Fruit fly (Drosophila melanogaster) whole organism, embryonic: Measurements from ENCODE around the gene CG3165.
A peak's percentile ranks its signal among the peaks of the same experiment; 100 is the strongest.

Experiments
- Awh ChIP-seq: fragments of 200-800 bp; sonication (Bioruptor generic); IDR thresholded peaks from 2 replicates; pipeline ENCODE4, ENCODE4 v1.3.6; 2022; ENCODE audit warnings: missing biosample characterization, missing genetic modification characterization
- CG10543 ChIP-seq: fragments of 200-800 bp; sonication (Bioruptor generic); optimal IDR thresholded peaks from 3 replicates; lab custom pipeline; 2017; ENCODE audit warnings: missing biosample characterization, mild to moderate bottlenecking, missing genetic modification characterization, moderate library complexity
- CG11696 ChIP-seq: fragments of 200-800 bp; sonication (Bioruptor generic); IDR thresholded peaks from 2 replicates; pipeline ENCODE4 v1.3.6; 2022; ENCODE audit warnings: missing biosample characterization, missing genetic modification characterization
- CG12071 ChIP-seq: fragments of 200-800 bp; sonication (Bioruptor generic); optimal IDR thresholded peaks from 3 replicates; lab custom pipeline; 2018; ENCODE audit warnings: missing biosample characterization, mild to moderate bottlenecking, missing genetic modification characterization
- CG13894 ChIP-seq: fragments of 200-800 bp; sonication (Bioruptor generic); optimal IDR thresholded peaks from 3 replicates; lab custom pipeline; 2018; ENCODE audit warnings: missing biosample characterization, mild to moderate bottlenecking, missing genetic modification characterization, moderate library complexity
- CG14965 ChIP-seq: fragments of 200-800 bp; sonication (Bioruptor generic); optimal IDR thresholded peaks from 2 replicates; lab custom pipeline; 2016; ENCODE audit warnings: missing biosample characterization, missing genetic modification characterization, borderline replicate concordance
- CG17328 ChIP-seq: fragments of 200-800 bp; sonication (Bioruptor generic); IDR thresholded peaks from 2 replicates; pipeline ENCODE4 v1.3.6; 2022; ENCODE audit warnings: missing biosample characterization, missing genetic modification characterization
- CG17802 ChIP-seq: fragments of 200-800 bp; sonication (Bioruptor generic); optimal IDR thresholded peaks from 2 replicates; lab custom pipeline; 2018; ENCODE audit warnings: missing biosample characterization, mild to moderate bottlenecking, missing genetic modification characterization, moderate library complexity
- CG17829 ChIP-seq: fragments of 200-800 bp; optimal IDR thresholded peaks from 2 replicates; lab custom pipeline; 2019; ENCODE audit warnings: missing biosample characterization, mild to moderate bottlenecking, missing genetic modification characterization, moderate library complexity
- CG1792 ChIP-seq: fragments of 200-800 bp; sonication (Bioruptor generic); optimal IDR thresholded peaks from 2 replicates; lab custom pipeline; 2016; ENCODE audit warnings: missing biosample characterization, missing genetic modification characterization
- CG18599 ChIP-seq: fragments of 200-800 bp; sonication (Bioruptor generic); optimal IDR thresholded peaks from 3 replicates; lab custom pipeline; 2017; ENCODE audit warnings: missing biosample characterization, missing genetic modification characterization, mild to moderate bottlenecking, moderate library complexity, missing genetic modification reagents
- CG4820 ChIP-seq: fragments of 200-800 bp; sonication (Bioruptor generic); optimal IDR thresholded peaks from 3 replicates; lab custom pipeline; 2016; ENCODE audit warnings: missing biosample characterization, missing genetic modification characterization
- CG5953 ChIP-seq: fragments of 200-800 bp; sonication (Bioruptor generic); IDR thresholded peaks from 2 replicates; pipeline ENCODE4 v1.3.6; 2022; ENCODE audit warnings: missing biosample characterization, missing genetic modification characterization
- CG6272 ChIP-seq: fragments of 200-800 bp; sonication (Bioruptor generic); IDR thresholded peaks from 2 replicates; pipeline ENCODE4 v1.3.6; 2022; ENCODE audit warnings: missing biosample characterization, missing genetic modification characterization
- CG7372 ChIP-seq: fragments of 200-800 bp; sonication (Bioruptor generic); IDR thresholded peaks from 2 replicates; pipeline ENCODE4 v1.3.6; 2022; ENCODE audit warnings: missing biosample characterization, missing genetic modification characterization
- CG9876 ChIP-seq: fragments of 200-800 bp; sonication (Bioruptor generic); optimal IDR thresholded peaks from 2 replicates; lab custom pipeline; 2016; ENCODE audit warnings: missing biosample characterization, missing genetic modification characterization
- D19A ChIP-seq: fragments of 200-800 bp; optimal IDR thresholded peaks from 3 replicates; lab custom pipeline; 2019; ENCODE audit warnings: missing biosample characterization, mild to moderate bottlenecking, missing genetic modification characterization, moderate library complexity
- Doc3 ChIP-seq: fragments of 200-800 bp; sonication (Bioruptor generic); IDR thresholded peaks from 3 replicates; pipeline ENCODE4 v1.3.6; 2022; ENCODE audit warnings: missing biosample characterization, missing genetic modification characterization; ENCODE audit not compliant: partially characterized antibody
- Elba2 ChIP-seq: fragments of 200-800 bp; sonication (Bioruptor generic); optimal IDR thresholded peaks from 3 replicates; lab custom pipeline; 2016; ENCODE audit warnings: missing biosample characterization, missing genetic modification characterization
- HHEX ChIP-seq: fragments of 200-800 bp; sonication (Bioruptor generic); optimal IDR thresholded peaks from 3 replicates; lab custom pipeline; 2017; ENCODE audit warnings: missing biosample characterization, mild to moderate bottlenecking, missing genetic modification characterization, missing genetic modification reagents
- HLH3B ChIP-seq: fragments of 200-800 bp; sonication (Bioruptor generic); IDR thresholded peaks from 2 replicates; pipeline ENCODE4 v1.3.6; 2022; ENCODE audit warnings: missing biosample characterization, missing genetic modification characterization
- MTF-1 ChIP-seq: fragments of 200-800 bp; sonication (Bioruptor generic); optimal IDR thresholded peaks from 2 replicates; lab custom pipeline; 2018; ENCODE audit warnings: missing biosample characterization, mild to moderate bottlenecking, missing genetic modification characterization, borderline replicate concordance
- Mes4 ChIP-seq: fragments of 200-800 bp; sonication (Bioruptor generic); optimal IDR thresholded peaks from 2 replicates; lab custom pipeline; 2016; ENCODE audit warnings: missing biosample characterization, missing genetic modification characterization
- NfI ChIP-seq: fragments of 200-800 bp; sonication (Bioruptor generic); optimal IDR thresholded peaks from 3 replicates; lab custom pipeline; 2018; ENCODE audit warnings: missing biosample characterization, mild to moderate bottlenecking, missing genetic modification characterization, moderate library complexity
- Pdp1 ChIP-seq, 2 experiments: fragments of 200-800 bp; sonication (Bioruptor generic); optimal IDR thresholded peaks; 3 replicates each; lab custom pipeline; 2016; ENCODE audit warnings: missing biosample characterization in 2 of 2, missing genetic modification characterization in 2 of 2, mild to moderate bottlenecking in 1 of 2, moderate library complexity in 1 of 2
- Side ChIP-seq: fragments of 200-800 bp; sonication (Bioruptor generic); optimal IDR thresholded peaks from 2 replicates; lab custom pipeline; 2016; ENCODE audit warnings: missing biosample characterization, missing genetic modification characterization
- Taf1 ChIP-seq: fragments of 200-800 bp; sonication (Bioruptor generic); IDR thresholded peaks from 2 replicates; pipeline ENCODE4 v1.3.6; 2022; ENCODE audit warnings: missing biosample characterization, missing genetic modification characterization
- ac ChIP-seq: fragments of 200-800 bp; sonication (Bioruptor generic); optimal IDR thresholded peaks from 3 replicates; lab custom pipeline; 2017; ENCODE audit warnings: missing biosample characterization, mild to moderate bottlenecking, missing genetic modification characterization
- ash1 ChIP-seq: fragments of 200-800 bp; sonication (Bioruptor generic); optimal IDR thresholded peaks from 2 replicates; lab custom pipeline; 2018; ENCODE audit warnings: missing biosample characterization, mild to moderate bottlenecking, missing genetic modification characterization
- bab2 ChIP-seq: fragments of 200-800 bp; sonication (Bioruptor generic); optimal IDR thresholded peaks from 2 replicates; lab custom pipeline; 2016; ENCODE audit warnings: missing biosample characterization, missing genetic modification characterization
- cwo ChIP-seq: fragments of 200-800 bp; sonication (Bioruptor generic); optimal IDR thresholded peaks from 3 replicates; lab custom pipeline; 2017; ENCODE audit warnings: missing biosample characterization, missing genetic modification characterization, mild to moderate bottlenecking, moderate library complexity, missing genetic modification reagents
- dan ChIP-seq: fragments of 200-800 bp; sonication (Bioruptor generic); IDR thresholded peaks from 2 replicates; pipeline ENCODE4 v1.3.6; 2022; ENCODE audit warnings: missing biosample characterization, missing genetic modification characterization
- fd102C ChIP-seq: fragments of 200-800 bp; sonication (Bioruptor generic); optimal IDR thresholded peaks from 2 replicates; lab custom pipeline; 2018; ENCODE audit warnings: missing biosample characterization, mild to moderate bottlenecking, missing genetic modification characterization, moderate library complexity
- fd96Cb ChIP-seq: fragments of 200-800 bp; sonication (Bioruptor generic); optimal IDR thresholded peaks from 2 replicates; lab custom pipeline; 2018; ENCODE audit warnings: missing biosample characterization, mild to moderate bottlenecking, missing genetic modification characterization, moderate library complexity
- gcm2 ChIP-seq: fragments of 200-800 bp; sonication (Bioruptor generic); optimal IDR thresholded peaks from 2 replicates; lab custom pipeline; 2016; ENCODE audit warnings: missing biosample characterization, missing genetic modification characterization
- hbn ChIP-seq: fragments of 200-800 bp; sonication (Bioruptor generic); IDR thresholded peaks from 2 replicates; pipeline ENCODE4 v1.3.6; 2022; ENCODE audit warnings: missing biosample characterization, missing genetic modification characterization; ENCODE audit not compliant: partially characterized antibody
- jigr1 ChIP-seq: fragments of 200-800 bp; sonication (Bioruptor generic); IDR thresholded peaks from 3 replicates; pipeline ENCODE4 v1.3.6; 2022; ENCODE audit warnings: missing biosample characterization, missing genetic modification characterization
- jing ChIP-seq: fragments of 200-800 bp; sonication (Bioruptor generic); optimal IDR thresholded peaks from 2 replicates; lab custom pipeline; 2018; ENCODE audit warnings: missing biosample characterization, mild to moderate bottlenecking, missing genetic modification characterization
- jumu ChIP-seq: fragments of 200-800 bp; sonication (Bioruptor generic); optimal IDR thresholded peaks from 3 replicates; lab custom pipeline; 2016; ENCODE audit warnings: missing biosample characterization, missing genetic modification characterization
- kay ChIP-seq: fragments of 200-800 bp; sonication (Bioruptor generic); optimal IDR thresholded peaks from 2 replicates; lab custom pipeline; 2016; ENCODE audit warnings: missing biosample characterization, missing genetic modification characterization
- lilli ChIP-seq: fragments of 200-800 bp; sonication (Bioruptor generic); optimal IDR thresholded peaks from 3 replicates; lab custom pipeline; 2016; ENCODE audit warnings: missing biosample characterization, missing genetic modification characterization
- luna ChIP-seq: fragments of 200-800 bp; sonication (Bioruptor generic); optimal IDR thresholded peaks from 2 replicates; lab custom pipeline; 2016; ENCODE audit warnings: missing biosample characterization, missing genetic modification characterization
- nau ChIP-seq: fragments of 200-800 bp; sonication (Bioruptor generic); optimal IDR thresholded peaks from 3 replicates; lab custom pipeline; 2017; ENCODE audit warnings: missing biosample characterization, mild to moderate bottlenecking, missing genetic modification characterization, missing genetic modification reagents
- salm ChIP-seq: fragments of 200-800 bp; sonication (Bioruptor generic); optimal IDR thresholded peaks from 2 replicates; lab custom pipeline; 2018; ENCODE audit warnings: missing biosample characterization, mild to moderate bottlenecking, missing genetic modification characterization
- scrt ChIP-seq: fragments of 200-800 bp; sonication (Bioruptor generic); optimal IDR thresholded peaks from 2 replicates; lab custom pipeline; 2018; ENCODE audit warnings: missing biosample characterization, mild to moderate bottlenecking, missing genetic modification characterization, moderate library complexity
- sob ChIP-seq: fragments of 200-800 bp; sonication (Bioruptor generic); IDR thresholded peaks from 2 replicates; pipeline ENCODE4 v1.3.6; 2022; ENCODE audit warnings: missing biosample characterization, missing genetic modification characterization
- tna ChIP-seq: fragments of 200-800 bp; sonication (Bioruptor generic); IDR thresholded peaks from 2 replicates; pipeline ENCODE4 v1.3.6; 2022; ENCODE audit warnings: missing biosample characterization, missing genetic modification characterization; ENCODE audit not compliant: partially characterized antibody
- unpg ChIP-seq: fragments of 200-800 bp; sonication (Bioruptor generic); optimal IDR thresholded peaks from 3 replicates; lab custom pipeline; 2018; ENCODE audit warnings: missing biosample characterization, mild to moderate bottlenecking, missing genetic modification characterization, moderate library complexity
- vnd ChIP-seq: fragments of 200-800 bp; sonication (Bioruptor generic); IDR thresholded peaks from 3 replicates; pipeline ENCODE4 v1.3.6; 2022; ENCODE audit warnings: missing biosample characterization, missing genetic modification characterization; ENCODE audit not compliant: partially characterized antibody

The CG3165 gene

DNA sequence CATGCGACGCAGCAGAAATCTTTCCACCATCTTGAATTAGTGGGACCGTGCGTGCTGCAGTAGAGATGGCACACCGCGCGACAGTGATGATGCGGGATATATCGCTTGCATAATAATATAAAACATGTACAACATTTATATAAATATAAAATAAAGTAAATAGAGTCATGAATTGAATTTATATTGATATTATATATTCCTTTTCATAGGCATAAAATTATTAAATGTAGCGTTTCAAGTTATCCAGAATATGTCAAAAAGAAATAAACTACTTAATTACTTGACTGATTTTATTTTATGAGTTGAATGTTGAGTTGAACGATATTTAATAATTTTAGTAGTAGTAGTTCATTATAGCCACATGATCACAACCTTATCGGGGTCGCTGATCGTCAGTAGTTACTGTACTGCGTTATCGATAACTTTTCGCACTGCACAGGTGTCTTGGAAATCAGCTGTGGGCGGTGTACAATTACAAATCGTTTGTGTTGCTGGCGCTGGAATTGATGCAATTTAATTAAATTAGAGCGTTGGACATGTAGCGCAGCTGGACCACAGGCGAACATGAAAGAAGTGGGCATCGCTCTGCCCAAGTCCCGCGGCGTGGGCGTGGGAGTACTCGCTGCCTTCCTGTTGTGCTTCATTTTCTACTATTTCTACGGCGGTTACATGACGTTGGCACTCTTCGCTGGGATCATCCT, 10.9 kb downstream of the CG3165 start, which contains the start of the genes Chd1 and Bem46 (continued):
- TF ChIP-seq salm (tag; lab: Kevin White, UChicago) (peak; percentile 47), scrt (GFP tag; lab: Kevin White, UChicago) (peak; percentile 75), ac (GFP tag; lab: Kevin White, UChicago) (no peak), kay (GFP tag; lab: Kevin White, UChicago) (peak; percentile 72), CG1792 (GFP tag; lab: Kevin White, UChicago) (peak; percentile 38), CG18599 (peak; percentile 88), fd96Cb (tag; lab: Kevin White, UChicago) (peak; percentile 84), Doc3 (no peak), CG17802 (tag; lab: Kevin White, UChicago) (peak; percentile 50), luna (GFP tag; lab: Kevin White, UChicago) (no peak), NfI (GFP tag; lab: Kevin White, UChicago) (peak; percentile 85), lilli (peak; percentile 85), ash1 (GFP tag; lab: Kevin White, UChicago) (no peak), CG9876 (peak; percentile 16), Taf1 (GFP tag; lab: Robert Waterston, UW) (peak; percentile 64; the same call in 1 of the 2 replicates), CG10543 (GFP tag; lab: Kevin White, UChicago) (peak; percentile 90), hbn (GFP tag; lab: Robert Waterston, UW) (no peak), CG17328 (GFP tag; lab: Robert Waterston, UW) (peak; percentile 74), Awh (peak; percentile 75), CG14965 (GFP tag; lab: Kevin White, UChicago) (no peak), CG11696 (peak; percentile 54; the same call in 1 of the 2 replicates), dan (no peak), cwo (GFP tag; lab: Kevin White, UChicago) (peak; percentile 79), CG13894 (tag; lab: Kevin White, UChicago) (peak; percentile 76), CG6272 (GFP tag; lab: Robert Waterston, UW) (peak; percentile 81), bab2 (GFP tag; lab: Kevin White, UChicago) (peak; percentile 79), Side (GFP tag; lab: Kevin White, UChicago) (peak; percentile 18), nau (GFP tag; lab: Kevin White, UChicago) (no peak), Elba2 (GFP tag; lab: Kevin White, UChicago) (peak; percentile 1), jigr1 (GFP tag; lab: Robert Waterston, UW) (no peak; the same call in none of the 3 replicates), unpg (GFP tag; lab: Kevin White, UChicago) (peak; percentile 80), Mes4 (no peak), fd102C (GFP tag; lab: Kevin White, UChicago) (no peak), CG7372 (GFP tag; lab: Robert Waterston, UW) (peak; percentile 78), HLH3B (GFP tag; lab: Robert Waterston, UW) (peak; percentile 82), Pdp1 (GFP tag; optimal IDR thresholded peaks at IDR 0.05; lab: Kevin White, UChicago) (peak; percentile 79 to 82), gcm2 (GFP tag; lab: Kevin White, UChicago) (peak; percentile 52), jing (GFP tag; lab: Kevin White, UChicago) (no peak), MTF-1 (GFP tag; lab: Kevin White, UChicago) (peak; percentile 37), HHEX (peak; percentile 79), sob (GFP tag; lab: Robert Waterston, UW) (peak; percentile 80), CG5953 (GFP tag; lab: Robert Waterston, UW) (peak; percentile 7; the same call in 1 of the 2 replicates), jumu (GFP tag; lab: Kevin White, UChicago) (peak; percentile 69), tna (GFP tag; lab: Robert Waterston, UW) (no peak), CG4820 (GFP tag; lab: Kevin White, UChicago) (peak; percentile 81), D19A (no peak), CG17829 (tag; lab: Kevin White, UChicago) (peak; percentile 87), vnd (GFP tag; lab: Robert Waterston, UW) (no peak), CG12071 (GFP tag; lab: Kevin White, UChicago) (peak; percentile 14)
